Worm (Caenorhabditis elegans): ENCODE results near the gene ets-6.

ets-6 gene

DNA sequence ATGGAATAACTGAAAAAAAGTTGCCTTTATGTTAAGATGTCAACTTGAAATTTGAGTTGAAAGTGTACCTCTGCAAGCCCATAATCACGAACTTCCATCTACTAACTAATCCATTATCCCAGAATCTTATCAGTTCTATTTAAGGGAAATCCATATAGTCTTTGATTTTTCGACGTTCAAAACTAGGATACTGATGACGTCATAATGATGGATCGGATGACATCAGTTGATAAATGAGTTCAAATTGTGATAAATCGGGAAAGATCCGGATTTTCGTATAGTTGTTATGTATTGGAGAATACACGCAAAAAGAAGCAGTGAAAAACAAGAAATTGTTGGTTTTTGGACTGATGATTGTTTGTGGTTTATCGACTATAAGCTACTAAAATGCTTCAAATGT, 36.6 kb downstream of the ets-6 start:
- TF ChIP-seq ztf-29 (GFP tag; IDR thresholded peaks at IDR 0.05): no peak
- TF ChIP-seq T22C8.4 (GFP tag; IDR thresholded peaks at IDR 0.05): no peak
- no peak for TF ChIP-seq tab-1 (GFP tag; IDR thresholded peaks at IDR 0.05)
- TF ChIP-seq cog-1 (tag; optimal IDR thresholded peaks at IDR 0.05): no peak
- TF ChIP-seq flt-1 (GFP tag; IDR thresholded peaks at IDR 0.05): no peak
- TF ChIP-seq ref-1 (GFP tag; conservative IDR thresholded peaks at IDR 0.05): no peak
- TF ChIP-seq klf-2 (GFP tag; conservative IDR thresholded peaks at IDR 0.05): no peak
- no peak for TF ChIP-seq med-1 (GFP tag; optimal IDR thresholded peaks at IDR 0.05; ENCODE audit: insufficient read depth)
- no peak for TF ChIP-seq ztf-23 (GFP tag; IDR thresholded peaks at IDR 0.05)

DNA sequence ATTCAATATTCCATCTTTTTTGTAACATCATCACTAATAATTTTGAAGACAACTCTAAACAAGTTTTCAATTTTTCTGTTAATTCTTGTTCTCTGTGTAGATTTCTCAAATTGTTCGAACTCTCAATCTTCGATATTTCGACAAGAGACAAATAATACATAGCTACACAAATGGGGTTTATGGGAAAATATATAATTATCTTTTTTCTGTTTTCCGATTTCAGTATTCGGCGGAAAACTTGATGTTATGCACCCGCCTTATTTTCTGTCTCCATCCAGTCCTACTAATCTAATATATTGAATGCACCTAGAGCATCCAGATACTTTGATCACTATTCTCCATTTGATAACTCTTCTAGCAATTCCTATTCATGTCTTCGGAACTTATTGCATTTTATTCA, 41.3 kb downstream of the ets-6 start, which contains the start of gene srh-268:
TSS of gene srh-268 (plus strand) at position 301 of the 400 bp plus-strand sequence.
- no peak for TF ChIP-seq cog-1 (tag; optimal IDR thresholded peaks at IDR 0.05)
- no peak for TF ChIP-seq ztf-23 (GFP tag; IDR thresholded peaks at IDR 0.05)
- TF ChIP-seq klf-2 (GFP tag; conservative IDR thresholded peaks at IDR 0.05): no peak
- no peak for TF ChIP-seq med-1 (GFP tag; optimal IDR thresholded peaks at IDR 0.05; ENCODE audit: insufficient read depth)
- TF ChIP-seq flt-1 (GFP tag; IDR thresholded peaks at IDR 0.05): no peak
- TF ChIP-seq ref-1 (GFP tag; conservative IDR thresholded peaks at IDR 0.05): no peak

DNA sequence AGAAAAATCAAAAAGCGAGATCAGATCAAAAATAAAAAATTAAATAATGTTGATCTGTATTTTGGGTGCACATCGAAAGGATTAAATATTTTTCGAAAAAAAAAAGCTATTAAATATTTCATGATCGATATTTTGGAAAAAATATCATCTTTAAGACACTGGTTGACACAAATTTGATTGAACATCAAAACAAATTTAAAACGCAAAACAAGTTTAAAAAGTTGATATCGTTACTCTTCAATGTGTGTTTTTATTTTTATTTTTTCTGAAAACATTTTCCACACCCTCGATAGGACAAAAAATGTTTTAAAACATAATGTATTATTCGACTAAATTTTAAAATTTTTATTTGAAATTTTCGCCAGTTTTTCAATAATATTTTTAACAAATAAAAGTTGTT, 42.3 kb downstream of the ets-6 start, which contains the start of gene C54F6.12:
TSS of gene C54F6.12 (minus strand) at position 101 of the 400 bp plus-strand sequence.
- TF ChIP-seq flt-1 (GFP tag; IDR thresholded peaks at IDR 0.05) (no peak), tab-1 (GFP tag; IDR thresholded peaks at IDR 0.05) (no peak), med-1 (GFP tag; optimal IDR thresholded peaks at IDR 0.05; ENCODE audit: insufficient read depth) (no peak)

DNA sequence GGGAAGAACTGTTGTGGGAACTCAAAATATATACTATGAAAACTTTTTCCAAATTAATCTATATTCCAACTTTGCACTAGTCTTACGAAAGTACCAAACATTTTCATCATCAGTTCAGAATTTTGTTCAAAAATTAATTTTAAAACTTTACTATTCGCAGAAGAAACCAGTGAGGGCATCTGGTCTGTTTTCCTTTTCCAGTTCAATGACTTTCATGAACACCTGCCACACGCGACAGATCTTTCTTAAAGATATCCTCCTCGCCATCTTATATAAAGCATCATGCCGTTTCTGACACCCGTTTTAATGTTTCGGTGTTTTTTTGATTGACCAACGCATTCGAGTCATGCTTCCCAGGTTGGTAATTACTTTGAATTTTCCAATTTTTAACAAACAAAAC, 47.4 kb downstream of the ets-6 start, which contains the start of gene C54F6.3:
TSS of gene C54F6.3 (plus strand) at position 301 of the 400 bp plus-strand sequence.
- TF ChIP-seq ztf-29 (GFP tag; IDR thresholded peaks at IDR 0.05) (no peak), med-1 (GFP tag; optimal IDR thresholded peaks at IDR 0.05; ENCODE audit: insufficient read depth) (no peak), flt-1 (GFP tag; IDR thresholded peaks at IDR 0.05) (no peak), klf-2 (GFP tag; conservative IDR thresholded peaks at IDR 0.05) (no peak), cog-1 (tag; optimal IDR thresholded peaks at IDR 0.05) (no peak), tab-1 (GFP tag; IDR thresholded peaks at IDR 0.05) (no peak), ref-1 (GFP tag; conservative IDR thresholded peaks at IDR 0.05) (no peak), T22C8.4 (GFP tag; IDR thresholded peaks at IDR 0.05) (no peak), ztf-23 (GFP tag; IDR thresholded peaks at IDR 0.05) (no peak)

DNA sequence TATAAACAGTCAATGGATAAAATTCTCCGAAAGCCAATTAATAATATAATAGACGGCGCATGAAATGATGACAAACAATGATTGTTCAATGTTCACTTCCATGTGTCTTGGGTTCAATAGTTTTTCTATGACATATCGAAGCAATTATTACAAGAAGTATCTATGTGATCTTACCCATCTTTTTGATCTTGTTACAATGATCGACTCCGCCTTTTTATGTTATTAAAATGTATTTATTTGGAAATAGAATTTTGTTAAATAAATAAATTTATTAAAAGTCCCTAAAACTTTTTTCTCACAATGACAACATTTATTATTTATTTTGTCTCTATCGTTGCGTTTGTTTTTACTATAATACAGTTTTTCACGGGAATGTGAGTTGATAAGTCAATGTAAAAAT, 50.5 kb downstream of the ets-6 start, which contains the start of gene swt-2:
TSS of gene swt-2 (plus strand) at position 301 of the 400 bp plus-strand sequence.
- no peak for TF ChIP-seq ztf-23 (GFP tag; IDR thresholded peaks at IDR 0.05)
- no peak for TF ChIP-seq T22C8.4 (GFP tag; IDR thresholded peaks at IDR 0.05)
- TF ChIP-seq med-1 (GFP tag; optimal IDR thresholded peaks at IDR 0.05; ENCODE audit: insufficient read depth): no peak
- TF ChIP-seq tab-1 (GFP tag; IDR thresholded peaks at IDR 0.05): no peak
- no peak for TF ChIP-seq cog-1 (tag; optimal IDR thresholded peaks at IDR 0.05)
- no peak for TF ChIP-seq klf-2 (GFP tag; conservative IDR thresholded peaks at IDR 0.05)
- TF ChIP-seq flt-1 (GFP tag; IDR thresholded peaks at IDR 0.05): no peak
- no peak for TF ChIP-seq ref-1 (GFP tag; conservative IDR thresholded peaks at IDR 0.05)
- TF ChIP-seq ztf-29 (GFP tag; IDR thresholded peaks at IDR 0.05): no peak

DNA sequence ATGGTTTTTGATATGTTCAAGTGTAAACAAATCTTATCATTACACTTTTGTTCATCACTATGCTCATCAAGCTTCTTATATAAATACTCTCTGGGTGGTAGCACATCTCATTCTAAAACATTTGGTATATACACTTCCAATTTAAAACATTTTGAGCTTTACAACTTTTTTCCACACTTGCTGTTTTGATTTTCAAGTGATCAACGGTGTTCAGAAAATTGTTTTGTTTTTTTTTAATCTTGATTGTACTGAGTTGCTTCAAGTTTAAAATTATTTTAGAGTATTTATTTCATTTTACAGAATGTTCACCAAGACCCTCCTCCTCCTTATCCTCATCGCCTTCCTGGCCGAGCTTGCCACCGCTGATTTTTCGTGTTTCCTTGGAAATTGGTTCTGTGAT, 51.5 kb downstream of the ets-6 start, which contains the start of gene C54F6.5:
TSS of gene C54F6.5 (plus strand) at position 301 of the 400 bp plus-strand sequence.
- TF ChIP-seq ztf-23 (GFP tag; IDR thresholded peaks at IDR 0.05) (no peak), T22C8.4 (GFP tag; IDR thresholded peaks at IDR 0.05) (no peak)
